Fruit fly (Drosophila melanogaster) S2 (cell line): Measurements from ENCODE around the gene Bcat.

Source experiments
- CG8478 ChIP-seq: fragments of >200 bp; optimal IDR thresholded peaks from 2 replicates; lab custom pipeline; 2018
- CTCF ChIP-seq, 2 experiments: fragments of >200 bp; optimal IDR thresholded peaks; 2 replicates each; lab custom pipeline; 2018

DNA sequence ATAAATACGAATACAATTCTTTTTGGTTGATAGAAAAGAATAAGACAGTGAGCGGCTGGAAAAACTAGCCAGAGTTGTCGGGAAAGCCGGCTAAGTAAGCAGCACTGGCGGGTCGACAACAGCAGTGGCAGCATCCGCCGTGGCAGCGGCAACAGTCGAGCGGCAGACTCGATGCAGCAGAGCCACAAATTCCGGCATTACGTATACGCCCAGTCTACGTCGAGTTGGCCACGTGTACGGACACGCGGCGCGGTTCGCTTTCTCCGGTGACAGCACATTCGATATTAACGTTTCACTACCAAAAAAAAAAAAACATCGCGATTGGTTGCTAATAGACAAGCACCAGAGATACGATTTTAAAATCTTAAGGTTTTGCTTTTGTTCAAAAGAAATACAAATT lies 49.0 kb downstream of the Bcat start, which contains the start of gene Neto:
- TF ChIP-seq CG8478 (lab: Kevin White, UChicago) = no peak
- TF ChIP-seq CTCF (optimal IDR thresholded peaks at IDR 0.05; lab: Kevin White, UChicago) = no peak
